Worm (Caenorhabditis elegans) whole organism, L1 larva: ENCODE data around the gene Y73C8C.12.

Experiments used
- lin-14 ChIP-seq: fragments of 200-800 bp; sonication (Bioruptor generic); optimal IDR thresholded peaks from 2 replicates; lab custom pipeline; 2018; ENCODE audit warnings: mild to moderate bottlenecking, missing genetic modification characterization, moderate library complexity, missing compliant biosample characterization
- nhr-237 ChIP-seq: fragments of 150-350 bp; optimal IDR thresholded peaks from 2 replicates; lab custom pipeline; 2014; ENCODE audit warnings: missing biosample characterization, missing genetic modification characterization

DNA sequence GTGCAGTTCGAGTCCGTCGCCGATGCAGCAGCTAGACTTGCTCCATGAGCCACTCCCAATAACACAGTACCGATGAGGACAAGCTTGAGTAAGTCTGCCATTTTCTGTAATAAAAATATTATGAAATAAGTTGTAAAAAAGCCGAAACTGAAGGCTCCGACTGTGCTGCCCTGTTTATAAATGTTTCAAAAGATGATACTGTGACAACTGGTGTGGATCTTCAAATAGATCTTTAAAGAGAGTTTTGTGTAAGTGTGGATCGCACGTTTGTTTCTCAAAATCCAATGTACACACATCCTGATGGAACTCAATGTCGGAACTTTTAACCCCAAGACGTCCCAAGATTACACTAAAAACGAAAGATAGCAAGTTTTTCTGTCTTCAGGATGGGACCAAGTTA, 43.6 kb downstream of the Y73C8C.12 start, which contains the start of gene C36C5.15:
- TF ChIP-seq lin-14 (GFP tag; lab: Kevin White, UChicago) (no peak), nhr-237 (tag; lab: Kevin White, UChicago) (no peak)
